Fruit fly (Drosophila melanogaster): ENCODE results near the gene CG10472.

CG10472 gene

dm6 chr3L:6085988-6086387 is 23.3 kb upstream of the CG10472 start (continued):
- TF ChIP-seq grau (tag; optimal IDR thresholded peaks at IDR 0.05) (peak; percentile 54), CkIIα-i1 (GFP tag; IDR thresholded peaks at IDR 0.05) (no peak), CG7271 (tag; optimal IDR thresholded peaks at IDR 0.05) (no peak), CG17361 (GFP tag; IDR thresholded peaks at IDR 0.05) (0 out of 3 replicates have a peak, but pooled peaks have one; percentile 12), bsh (GFP tag; optimal IDR thresholded peaks at IDR 0.05) (peak in 1 of 2 experiments; percentile 55), hth (optimal IDR thresholded peaks at IDR 0.05) (no peak), slbo (GFP tag; IDR thresholded peaks at IDR 0.05) (peak; percentile 68), Myb (GFP tag; optimal IDR thresholded peaks at IDR 0.05) (peak; percentile 11), chn (GFP tag; optimal IDR thresholded peaks at IDR 0.05) (no peak), eve (GFP tag; optimal IDR thresholded peaks at IDR 0.05) (no peak), CG1832 (GFP tag; optimal IDR thresholded peaks at IDR 0.05) (no peak), croc (GFP tag; conservative IDR thresholded peaks at IDR 0.05) (peak; percentile 44; the same call in 1 of the 3 replicates), CG9727 (GFP tag; optimal IDR thresholded peaks at IDR 0.05) (peak; percentile 23), HLH4C (GFP tag; IDR thresholded peaks at IDR 0.05; ENCODE audit: partially characterized antibody) (no peak), Hr3 (GFP tag; optimal IDR thresholded peaks at IDR 0.05) (peak; percentile 14), gt (GFP tag; IDR thresholded peaks at IDR 0.05) (no peak), CG12155 (GFP tag; optimal IDR thresholded peaks at IDR 0.05) (peak; percentile 23), Hmr (GFP tag; optimal IDR thresholded peaks at IDR 0.05) (peak; percentile 38), CG12659 (GFP tag; optimal IDR thresholded peaks at IDR 0.05) (peak; percentile 9), gro (GFP tag; optimal IDR thresholded peaks at IDR 0.05) (no peak), pan (optimal IDR thresholded peaks at IDR 0.05) (no peak), pan (GFP tag; optimal IDR thresholded peaks at IDR 0.05 in 1 of 2, IDR thresholded peaks at IDR 0.05 in 1 of 2) (no peak), CG6813 (GFP tag; optimal IDR thresholded peaks at IDR 0.05) (no peak), Trl (optimal IDR thresholded peaks at IDR 0.05) (no peak), Trl (GFP tag; optimal IDR thresholded peaks at IDR 0.05) (no peak), sqz (GFP tag; optimal IDR thresholded peaks at IDR 0.05) (no peak), tll (GFP tag; optimal IDR thresholded peaks at IDR 0.05) (no peak), pum (GFP tag; optimal IDR thresholded peaks at IDR 0.05) (peak; percentile 22), CoRest (tag; optimal IDR thresholded peaks at IDR 0.05) (peak; percentile 19), btn (GFP tag; optimal IDR thresholded peaks at IDR 0.05) (no peak), Dip3 (GFP tag; optimal IDR thresholded peaks at IDR 0.05) (peak; percentile 3), CG7786 (GFP tag; optimal IDR thresholded peaks at IDR 0.05) (peak; percentile 14), repo (GFP tag; optimal IDR thresholded peaks at IDR 0.05) (no peak), org-1 (GFP tag; optimal IDR thresholded peaks at IDR 0.05) (peak; percentile 10), danr (GFP tag; IDR thresholded peaks at IDR 0.05) (no peak), CG2199 (GFP tag; IDR thresholded peaks at IDR 0.05) (no peak), mld (GFP tag; IDR thresholded peaks at IDR 0.05; ENCODE audit: partially characterized antibody) (no peak), CG8290 (GFP tag; optimal IDR thresholded peaks at IDR 0.05) (no peak), CG8290 (tag; optimal IDR thresholded peaks at IDR 0.05) (peak in 1 of 2 experiments; percentile 5), unpg (GFP tag; optimal IDR thresholded peaks at IDR 0.05) (peak; percentile 65), CG17385 (GFP tag; optimal IDR thresholded peaks at IDR 0.05) (peak; percentile 10), CG13624 (GFP tag; optimal IDR thresholded peaks at IDR 0.05) (peak; percentile 38), trh (GFP tag; optimal IDR thresholded peaks at IDR 0.05) (no peak), az2 (GFP tag; optimal IDR thresholded peaks at IDR 0.05) (peak; percentile 37), CG2712 (tag; optimal IDR thresholded peaks at IDR 0.05) (peak; percentile 15), hb (GFP tag; IDR thresholded peaks at IDR 0.05; ENCODE audit: partially characterized antibody) (no peak), Xrp1 (GFP tag; IDR thresholded peaks at IDR 0.05) (peak; percentile 40; the same call in 1 of the 2 replicates), pho (GFP tag; optimal IDR thresholded peaks at IDR 0.05) (peak; percentile 38), Chrac-16 (GFP tag; optimal IDR thresholded peaks at IDR 0.05) (peak; percentile 23), lab (GFP tag; optimal IDR thresholded peaks at IDR 0.05) (no peak), CG1024 (GFP tag; IDR thresholded peaks at IDR 0.05) (no peak), CG7963 (GFP tag; IDR thresholded peaks at IDR 0.05; ENCODE audit: partially characterized antibody) (no peak)

Measured in whole organism, embryonic.